Fruit fly (Drosophila melanogaster): ENCODE data around the gene CG10486.

DNA sequence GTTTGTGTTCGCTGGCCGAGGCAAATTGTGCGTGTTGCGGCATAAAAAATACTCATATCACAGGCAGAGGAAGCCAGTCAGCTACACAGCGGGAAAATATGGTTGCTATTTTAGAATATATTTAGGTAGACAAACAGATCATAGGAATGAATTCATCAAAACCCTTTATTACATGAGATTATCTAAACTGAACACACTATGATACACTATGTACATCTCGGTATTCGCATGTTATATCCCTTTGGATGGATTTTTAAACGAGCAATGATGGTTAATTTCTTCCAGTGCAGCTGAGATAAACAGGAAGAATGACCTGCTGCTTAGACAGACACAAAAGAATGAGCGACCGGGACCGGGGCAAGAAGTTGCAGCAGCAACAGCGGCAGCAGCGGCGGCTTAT, 49.6 kb downstream of the CG10486 start:
- TF ChIP-seq CG8478 (optimal IDR thresholded peaks at IDR 0.05) (no peak), CTCF (optimal IDR thresholded peaks at IDR 0.05) (no peak)
